Worm (Caenorhabditis elegans) whole organism, young adult: ENCODE measurements around the gene clc-9.

Experiments used
- B0019.2 ChIP-seq: fragments of 200-800 bp; sonication (Bioruptor generic); conservative IDR thresholded peaks from 2 replicates; pipeline ENCODE4 v1.3.6; 2022; ENCODE audit warnings: missing genetic modification reagents, missing genetic modification characterization, missing compliant biosample characterization
- B0336.3 ChIP-seq: fragments of 200-800 bp; sonication (Bioruptor generic); IDR thresholded peaks from 2 replicates; pipeline ENCODE4 v1.3.6; 2022; ENCODE audit warnings: missing genetic modification characterization, missing compliant biosample characterization
- C06A6.2 ChIP-seq: fragments of 200-800 bp; sonication (Bioruptor generic); conservative IDR thresholded peaks from 2 replicates; pipeline ENCODE4 v1.3.6; 2022; ENCODE audit warnings: missing genetic modification characterization, missing compliant biosample characterization
- D2030.7 ChIP-seq: fragments of 200-800 bp; sonication (Bioruptor generic); IDR thresholded peaks from 2 replicates; pipeline ENCODE4 v1.3.6; 2022; ENCODE audit warnings: missing genetic modification reagents, missing genetic modification characterization, missing compliant biosample characterization
- F33H1.4 ChIP-seq: fragments of 200-800 bp; sonication (Bioruptor generic); IDR thresholded peaks from 2 replicates; pipeline ENCODE4 v1.3.6; 2022; ENCODE audit warnings: missing genetic modification reagents, missing genetic modification characterization, missing compliant biosample characterization
- F49E8.2 ChIP-seq: sonication (generic microtip); optimal IDR thresholded peaks from 3 replicates; lab custom pipeline; 2017; ENCODE audit warnings: missing genetic modification characterization, mild to moderate bottlenecking, missing compliant biosample characterization, antibody characterized with exemption, moderate library complexity; ENCODE audit not compliant: insufficient read depth
- K12H6.12 ChIP-seq: fragments of 200-800 bp; sonication (Bioruptor generic); optimal IDR thresholded peaks from 2 replicates; lab custom pipeline; 2018; ENCODE audit warnings: mild to moderate bottlenecking, missing genetic modification characterization, missing compliant biosample characterization
- T07F8.4 ChIP-seq: sonication (generic microtip); optimal IDR thresholded peaks from 2 replicates; lab custom pipeline; 2016; ENCODE audit warnings: mild to moderate bottlenecking, missing genetic modification characterization, moderate library complexity, missing compliant biosample characterization
- T26A5.8 ChIP-seq: sonication (generic microtip); optimal IDR thresholded peaks from 2 replicates; lab custom pipeline; 2016; ENCODE audit warnings: missing genetic modification characterization, missing compliant biosample characterization
- Y53G8AR.9 ChIP-seq: fragments of 200-800 bp; sonication (Bioruptor generic); conservative IDR thresholded peaks from 2 replicates; pipeline ENCODE4 v1.3.6; 2022; ENCODE audit warnings: missing genetic modification reagents, missing genetic modification characterization, missing compliant biosample characterization
- Y56A3A.18 ChIP-seq: fragments of 200-800 bp; sonication (Bioruptor generic); IDR thresholded peaks from 2 replicates; pipeline ENCODE4 v1.3.6; 2022; ENCODE audit warnings: missing genetic modification reagents, missing genetic modification characterization, missing compliant biosample characterization
- Y67H2A.10 ChIP-seq: fragments of 200-800 bp; sonication (Bioruptor generic); conservative IDR thresholded peaks from 2 replicates; pipeline ENCODE4 v1.3.6; 2022; ENCODE audit warnings: missing genetic modification reagents, missing genetic modification characterization, missing compliant biosample characterization
- Y95B8A.8 ChIP-seq: fragments of 200-800 bp; sonication (Bioruptor generic); IDR thresholded peaks from 2 replicates; pipeline ENCODE4 v1.3.6; 2022; ENCODE audit warnings: missing genetic modification reagents, missing genetic modification characterization, missing compliant biosample characterization
- ZK185.1 ChIP-seq: sonication (generic microtip); optimal IDR thresholded peaks from 2 replicates; lab custom pipeline; 2016; ENCODE audit warnings: mild to moderate bottlenecking, missing genetic modification characterization, missing compliant biosample characterization; ENCODE audit not compliant: poor library complexity, severe bottlenecking
- ama-1 ChIP-seq, 3 experiments: fragments of 150-350 bp in 1 of 3; sonication (generic microtip) in 2 of 3; optimal IDR thresholded peaks; 2 replicates each; lab custom pipeline; 2014 to 2018; ENCODE audit warnings: missing biosample characterization in 2 of 3, missing genetic modification characterization in 2 of 3, missing genetic modification reagents in 2 of 3
- aptf-3 ChIP-seq: fragments of 200-800 bp; sonication (Bioruptor generic); IDR thresholded peaks from 2 replicates; pipeline ENCODE4 v1.3.6; 2022; ENCODE audit warnings: missing genetic modification characterization, missing compliant biosample characterization
- atf-7 ChIP-seq: sonication (generic microtip); optimal IDR thresholded peaks from 2 replicates; lab custom pipeline; 2017; ENCODE audit warnings: mild to moderate bottlenecking, missing genetic modification characterization, missing compliant biosample characterization
- attf-3 ChIP-seq: fragments of 200-800 bp; sonication (Bioruptor generic); conservative IDR thresholded peaks from 2 replicates; pipeline ENCODE4 v1.3.6; 2022; ENCODE audit warnings: missing genetic modification reagents, missing genetic modification characterization, missing compliant biosample characterization
- attf-5 ChIP-seq: fragments of 200-800 bp; sonication (Bioruptor generic); optimal IDR thresholded peaks from 2 replicates; lab custom pipeline; 2018; ENCODE audit warnings: mild to moderate bottlenecking, missing genetic modification characterization, missing compliant biosample characterization
- ceh-100 ChIP-seq: fragments of 200-800 bp; sonication (Bioruptor generic); IDR thresholded peaks from 2 replicates; pipeline ENCODE4 v1.3.6; 2022; ENCODE audit warnings: missing genetic modification reagents, missing genetic modification characterization, missing compliant biosample characterization
- ceh-27 ChIP-seq: fragments of 200-800 bp; sonication (Bioruptor generic); optimal IDR thresholded peaks from 2 replicates; lab custom pipeline; 2018; ENCODE audit warnings: mild to moderate bottlenecking, missing genetic modification characterization, moderate library complexity, missing compliant biosample characterization
- ceh-40 ChIP-seq: fragments of 200-800 bp; sonication (Bioruptor generic); IDR thresholded peaks from 2 replicates; pipeline ENCODE4 v1.3.6; 2022; ENCODE audit warnings: missing genetic modification characterization, missing compliant biosample characterization
- ceh-58 ChIP-seq: fragments of 200-800 bp; sonication (Bioruptor generic); IDR thresholded peaks from 2 replicates; pipeline ENCODE4 v1.3.6; 2022; ENCODE audit warnings: missing genetic modification characterization, missing compliant biosample characterization
- ceh-79 ChIP-seq: sonication (generic microtip); optimal IDR thresholded peaks from 2 replicates; lab custom pipeline; 2017; ENCODE audit warnings: mild to moderate bottlenecking, missing genetic modification characterization, missing compliant biosample characterization
- chd-7 ChIP-seq: sonication (generic microtip); optimal IDR thresholded peaks from 2 replicates; lab custom pipeline; 2016; ENCODE audit warnings: mild to moderate bottlenecking, missing genetic modification characterization, moderate library complexity, missing compliant biosample characterization
- dox-1 ChIP-seq: fragments of 200-800 bp; sonication (Bioruptor generic); IDR thresholded peaks from 2 replicates; pipeline ENCODE4 v1.3.6; 2022; ENCODE audit warnings: missing genetic modification reagents, missing genetic modification characterization, missing compliant biosample characterization
- dpl-1 ChIP-seq: fragments of 150-350 bp; optimal IDR thresholded peaks from 2 replicates; lab custom pipeline; 2014; ENCODE audit warnings: missing biosample characterization, missing genetic modification reagents, missing genetic modification characterization
- egl-44 ChIP-seq: fragments of 200-800 bp; sonication (Bioruptor generic); IDR thresholded peaks from 2 replicates; pipeline ENCODE4 v1.3.6; 2022; ENCODE audit warnings: missing genetic modification reagents, missing genetic modification characterization, missing compliant biosample characterization
- hlh-26 ChIP-seq: fragments of 200-800 bp; sonication (Bioruptor generic); conservative IDR thresholded peaks from 2 replicates; pipeline ENCODE4 v1.3.6; 2022; ENCODE audit warnings: missing genetic modification reagents, missing genetic modification characterization, missing compliant biosample characterization
- hsf-1 ChIP-seq: fragments of 200-800 bp; sonication (Bioruptor generic); IDR thresholded peaks from 2 replicates; pipeline ENCODE4 v1.3.6; 2022; ENCODE audit warnings: missing genetic modification reagents, missing genetic modification characterization, missing compliant biosample characterization
- lin-35 ChIP-seq, 3 experiments: fragments of 150-350 bp in 2 of 3; sonication (generic microtip) in 1 of 3; optimal IDR thresholded peaks; 2 replicates each; lab custom pipeline; 2014 to 2018; ENCODE audit warnings: missing biosample characterization in 3 of 3, missing genetic modification characterization in 3 of 3, missing genetic modification reagents in 3 of 3
- lsl-1 ChIP-seq: fragments of 200-800 bp; sonication (Bioruptor generic); optimal IDR thresholded peaks from 2 replicates; lab custom pipeline; 2018; ENCODE audit warnings: mild to moderate bottlenecking, missing genetic modification characterization, moderate library complexity, missing compliant biosample characterization
- madf-3 ChIP-seq: fragments of 200-800 bp; sonication (Bioruptor generic); IDR thresholded peaks from 2 replicates; pipeline ENCODE4 v1.3.6; 2022; ENCODE audit warnings: missing genetic modification reagents, missing genetic modification characterization, missing compliant biosample characterization
- mcd-1 ChIP-seq: fragments of 200-800 bp; sonication (Bioruptor generic); IDR thresholded peaks from 2 replicates; pipeline ENCODE4 v1.3.6; 2022; ENCODE audit warnings: missing genetic modification reagents, missing genetic modification characterization, missing compliant biosample characterization
- nfyb-1 ChIP-seq: fragments of 200-800 bp; sonication (Bioruptor generic); IDR thresholded peaks from 2 replicates; pipeline ENCODE4 v1.3.6; 2022; ENCODE audit warnings: missing genetic modification reagents, missing genetic modification characterization, missing compliant biosample characterization
- nhr-179 ChIP-seq: sonication (generic microtip); optimal IDR thresholded peaks from 2 replicates; lab custom pipeline; 2016; ENCODE audit warnings: mild to moderate bottlenecking, missing genetic modification characterization, missing compliant biosample characterization
- nhr-80 ChIP-seq: sonication (generic microtip); optimal IDR thresholded peaks from 2 replicates; lab custom pipeline; 2016; ENCODE audit warnings: missing genetic modification characterization, missing compliant biosample characterization
- pbrm-1 ChIP-seq: fragments of 200-800 bp; sonication (Bioruptor generic); IDR thresholded peaks from 2 replicates; pipeline ENCODE4 v1.3.6; 2022; ENCODE audit warnings: missing genetic modification reagents, missing genetic modification characterization, missing compliant biosample characterization
- repo-1 ChIP-seq: sonication (generic microtip); optimal IDR thresholded peaks from 2 replicates; lab custom pipeline; 2017; ENCODE audit warnings: mild to moderate bottlenecking, missing genetic modification characterization, missing compliant biosample characterization
- sea-2 ChIP-seq: fragments of 200-800 bp; sonication (Bioruptor generic); IDR thresholded peaks from 2 replicates; pipeline ENCODE4 v1.3.6; 2022; ENCODE audit warnings: missing genetic modification characterization, missing compliant biosample characterization
- snpc-1.3 ChIP-seq: sonication (generic microtip); optimal IDR thresholded peaks from 2 replicates; lab custom pipeline; 2017; ENCODE audit warnings: missing genetic modification characterization, mild to moderate bottlenecking, missing compliant biosample characterization, antibody characterized with exemption, moderate library complexity, missing genotype, missing genetic modification reagents; ENCODE audit not compliant: insufficient read depth
- snpc-3.4 ChIP-seq: sonication (generic microtip); optimal IDR thresholded peaks from 2 replicates; lab custom pipeline; 2017; ENCODE audit warnings: missing genetic modification characterization, mild to moderate bottlenecking, missing compliant biosample characterization, antibody characterized with exemption, moderate library complexity, missing genotype, missing genetic modification reagents
- tbp1 ChIP-seq: fragments of 200-800 bp; sonication (Bioruptor generic); optimal IDR thresholded peaks from 2 replicates; lab custom pipeline; 2018; ENCODE audit warnings: mild to moderate bottlenecking, missing genetic modification characterization, missing compliant biosample characterization
- unc-130 ChIP-seq: sonication (generic microtip); optimal IDR thresholded peaks from 2 replicates; lab custom pipeline; 2016; ENCODE audit warnings: missing genetic modification reagents, missing genetic modification characterization, missing compliant biosample characterization
- zfh-2 ChIP-seq: fragments of 200-800 bp; sonication (Bioruptor generic); conservative IDR thresholded peaks from 2 replicates; pipeline ENCODE4 v1.3.6; 2022; ENCODE audit warnings: missing genetic modification reagents, missing genetic modification characterization, missing compliant biosample characterization
- ztf-26 ChIP-seq: sonication (generic microtip); optimal IDR thresholded peaks from 2 replicates; lab custom pipeline; 2017; ENCODE audit warnings: missing genetic modification characterization, missing compliant biosample characterization

Gene clc-9

ce11 chrIV:11149454-11150163 is 36.9 kb downstream of the clc-9 start, which contains the start of the genes F01G4.6 and pfd-1 (continued):
- TF ChIP-seq ceh-58 (no peak), zfh-2 (GFP tag; lab: Robert Waterston, UW) (0 out of 2 replicates have a peak, but pooled peaks have one; percentile 13), K12H6.12 (tag; lab: Kevin White, UChicago) (peak; percentile 68), repo-1 (tag; lab: Kevin White, UChicago) (peak; percentile 37), atf-7 (tag; lab: Kevin White, UChicago) (peak; percentile 50), aptf-3 (GFP tag; lab: Robert Waterston, UW) (no peak), lsl-1 (GFP tag; lab: Kevin White, UChicago) (peak; percentile 80), lin-35 (GFP tag; optimal IDR thresholded peaks at IDR 0.05; lab: Kevin White, UChicago) (peak in 1 of 3 experiments; percentile 91), C06A6.2 (GFP tag; lab: Robert Waterston, UW) (peak; percentile 87), egl-44 (GFP tag; lab: Robert Waterston, UW) (no peak), unc-130 (GFP tag; lab: Kevin White, UChicago) (no peak), Y67H2A.10 (GFP tag; lab: Robert Waterston, UW) (peak; percentile 41; the same call in 1 of the 2 replicates), nfyb-1 (GFP tag; lab: Robert Waterston, UW) (peak; percentile 95), ceh-27 (GFP tag; lab: Kevin White, UChicago) (peak; percentile 72), pbrm-1 (peak; percentile 79), T07F8.4 (tag; lab: Kevin White, UChicago) (no peak), chd-7 (tag; lab: Kevin White, UChicago) (peak; percentile 11), ceh-79 (tag; lab: Kevin White, UChicago) (no peak), tbp1 (GFP tag; lab: Kevin White, UChicago) (peak; percentile 69), ceh-100 (GFP tag; lab: Robert Waterston, UW) (peak; percentile 73), snpc-1.3 (tag; lab: Kevin White, UChicago) (peak; percentile 22), ceh-40 (GFP tag; lab: Robert Waterston, UW) (no peak), ZK185.1 (tag; lab: Kevin White, UChicago) (peak; percentile 85), madf-3 (GFP tag; lab: Robert Waterston, UW) (peak; percentile 74; the same call in 1 of the 2 replicates), ama-1 (optimal IDR thresholded peaks at IDR 0.05; lab: Kevin White, UChicago) (no peak), ama-1 (GFP tag; optimal IDR thresholded peaks at IDR 0.05; lab: Kevin White, UChicago) (no peak), nhr-179 (tag; lab: Kevin White, UChicago) (no peak), snpc-3.4 (tag; lab: Kevin White, UChicago) (peak; percentile 57), Y95B8A.8 (GFP tag; lab: Robert Waterston, UW) (0 out of 2 replicates have a peak, but pooled peaks have one; percentile 49), F33H1.4 (GFP tag; lab: Robert Waterston, UW) (peak; percentile 94), dpl-1 (GFP tag; lab: Kevin White, UChicago) (peak; percentile 43), Y56A3A.18 (GFP tag; lab: Robert Waterston, UW) (peak; percentile 51; the same call in 1 of the 2 replicates), attf-3 (GFP tag; lab: Robert Waterston, UW) (peak; percentile 43; the same call in 1 of the 2 replicates), D2030.7 (0 out of 2 replicates have a peak, but pooled peaks have one; percentile 38), mcd-1 (GFP tag; lab: Robert Waterston, UW) (peak; percentile 85), nhr-80 (tag; lab: Kevin White, UChicago) (peak; percentile 30), T26A5.8 (tag; lab: Kevin White, UChicago) (no peak), hlh-26 (GFP tag; lab: Robert Waterston, UW) (no peak), hsf-1 (peak; percentile 86), ztf-26 (tag; lab: Kevin White, UChicago) (peak; percentile 65), sea-2 (GFP tag; lab: Robert Waterston, UW) (no peak), B0019.2 (no peak), B0336.3 (GFP tag; lab: Robert Waterston, UW) (0 out of 2 replicates have a peak, but pooled peaks have one; percentile 64), Y53G8AR.9 (peak; percentile 85), F49E8.2 (tag; lab: Kevin White, UChicago) (no peak), attf-5 (GFP tag; lab: Kevin White, UChicago) (peak; percentile 59), dox-1 (GFP tag; lab: Robert Waterston, UW) (peak; percentile 52; the same call in 1 of the 2 replicates)
